Worm (Caenorhabditis elegans) whole organism, L4 larva: ENCODE results near the gene ZK218.5.

Experiments
- D1046.2 ChIP-seq: fragments of 200-800 bp; sonication (Bioruptor generic); IDR thresholded peaks from 2 replicates; pipeline ENCODE4 v1.3.6; 2022; ENCODE audit warnings: missing genetic modification characterization, missing compliant biosample characterization
- Y48G9A.11 ChIP-seq: fragments of 200-800 bp; sonication (Bioruptor generic); IDR thresholded peaks from 2 replicates; pipeline ENCODE4 v1.3.6; 2022; ENCODE audit warnings: missing genetic modification reagents, missing genetic modification characterization, missing compliant biosample characterization
- attf-4 ChIP-seq: sonication (generic microtip); optimal IDR thresholded peaks from 3 replicates; lab custom pipeline; 2017; ENCODE audit warnings: missing biosample characterization, missing genetic modification characterization
- mdl-1 ChIP-seq, 2 experiments: fragments of 150-350 bp in 1 of 2; sonication (generic microtip) in 1 of 2; optimal IDR thresholded peaks; 2 replicates each; lab custom pipeline; 2014 to 2017; ENCODE audit warnings: missing biosample characterization in 2 of 2, missing genetic modification characterization in 2 of 2
- nhr-28 ChIP-seq: fragments of 150-350 bp; optimal IDR thresholded peaks from 2 replicates; lab custom pipeline; 2014; ENCODE audit warnings: missing biosample characterization, missing genetic modification characterization

ce11 chrV:17105483-17105882, 4.6 kb downstream of the ZK218.5 start, which contains the start of gene ZK218.7:
- TF ChIP-seq D1046.2 (GFP tag; lab: Robert Waterston, UW) = no peak
- no peak for TF ChIP-seq mdl-1 (tag; optimal IDR thresholded peaks at IDR 0.05; lab: Kevin White, UChicago)
- no peak for TF ChIP-seq nhr-28 (tag; lab: Kevin White, UChicago)
- TF ChIP-seq Y48G9A.11 (GFP tag; lab: Robert Waterston, UW) = no peak
- no peak for TF ChIP-seq attf-4 (tag; lab: Kevin White, UChicago)
